Fruit fly (Drosophila melanogaster) S2 (cell line): ENCODE results near the gene CG6739.

Experiments
- CG8478 ChIP-seq: fragments of >200 bp; optimal IDR thresholded peaks from 2 replicates; lab custom pipeline; 2018
- CTCF ChIP-seq, 2 experiments: fragments of >200 bp; optimal IDR thresholded peaks; 2 replicates each; lab custom pipeline; 2018

DNA sequence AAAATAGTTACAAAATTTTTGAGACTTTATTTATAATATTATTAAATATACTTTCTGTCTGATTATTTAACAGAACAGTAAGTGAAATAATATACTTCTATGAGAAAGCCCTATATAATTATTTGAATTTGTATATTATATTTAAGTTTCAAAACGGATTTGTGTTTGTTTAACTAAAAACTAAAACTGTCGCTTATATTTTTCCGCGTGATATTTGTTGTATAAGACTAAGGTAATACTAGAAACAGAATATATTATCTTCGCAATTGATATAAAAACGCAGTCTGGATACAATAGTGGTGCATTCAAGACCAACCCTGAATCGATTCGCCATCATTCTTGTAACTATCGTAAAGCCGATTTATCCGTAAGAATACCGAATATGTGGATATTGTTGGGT is 2.9 kb upstream of the CG6739 start, which contains the start of gene Cyp4d21:
- TF ChIP-seq CG8478 = no peak
- no peak for TF ChIP-seq CTCF (optimal IDR thresholded peaks at IDR 0.05; lab: Kevin White, UChicago)
